Worm (Caenorhabditis elegans): Measurements from ENCODE around the gene W09D6.1.

W09D6.1 gene

ce11 chrIII:11090870-11091386 is 22.3 kb downstream of the W09D6.1 start (continued):
- TF ChIP-seq tbx-9 (tag; optimal IDR thresholded peaks at IDR 0.05; ENCODE audit: borderline replicate concordance) = no peak
- no peak for TF ChIP-seq ztf-18 (tag; optimal IDR thresholded peaks at IDR 0.05)
- peak; percentile 81 for TF ChIP-seq zfh-2 (GFP tag; conservative IDR thresholded peaks at IDR 0.05)
- TF ChIP-seq F10E7.11 (tag; optimal IDR thresholded peaks at IDR 0.05) = peak; percentile 90
- TF ChIP-seq sptf-2 (GFP tag; optimal IDR thresholded peaks at IDR 0.05) = peak; percentile 31
- peak; percentile 37 for TF ChIP-seq madf-8 (GFP tag; conservative IDR thresholded peaks at IDR 0.05)
- TF ChIP-seq B0035.1 (tag; optimal IDR thresholded peaks at IDR 0.05) = no peak
- TF ChIP-seq nhr-120 (GFP tag; IDR thresholded peaks at IDR 0.05) = no peak
- peak; percentile 5 for TF ChIP-seq F57A8.1 (GFP tag; optimal IDR thresholded peaks at IDR 0.05)
- TF ChIP-seq snpc-4 (GFP tag; optimal IDR thresholded peaks at IDR 0.05) = peak; percentile 95
- peak; percentile 93 to 99 (median 96) for TF ChIP-seq snpc-4 (tag; optimal IDR thresholded peaks at IDR 0.05)
- TF ChIP-seq dox-1 (GFP tag; IDR thresholded peaks at IDR 0.05) = peak; percentile 69
- TF ChIP-seq ceh-58 (GFP tag; IDR thresholded peaks at IDR 0.05) = 0 out of 2 replicates have a peak, but pooled peaks have one; percentile 52
- peak; percentile 53 for TF ChIP-seq fkh-3 (tag; optimal IDR thresholded peaks at IDR 0.05)
- TF ChIP-seq bed-1 (GFP tag; IDR thresholded peaks at IDR 0.05) = 0 out of 2 replicates have a peak, but pooled peaks have one; percentile 73
- peak; percentile 50 for TF ChIP-seq F33H1.4 (GFP tag; IDR thresholded peaks at IDR 0.05)
- TF ChIP-seq madf-3 (GFP tag; IDR thresholded peaks at IDR 0.05) = 0 out of 2 replicates have a peak, but pooled peaks have one; percentile 24
- TF ChIP-seq zim-3 (tag; optimal IDR thresholded peaks at IDR 0.05) = peak; percentile 26
- peak; percentile 86 for TF ChIP-seq F49E8.2 (tag; optimal IDR thresholded peaks at IDR 0.05; ENCODE audit: insufficient read depth)
- TF ChIP-seq unc-62 (GFP tag; optimal IDR thresholded peaks at IDR 0.05) = no peak
- TF ChIP-seq ceh-79 (tag; optimal IDR thresholded peaks at IDR 0.05) = peak; percentile 31
- peak; percentile 92 for TF ChIP-seq hmg-1.2 (GFP tag; IDR thresholded peaks at IDR 0.05)
- TF ChIP-seq ceh-91 (GFP tag; IDR thresholded peaks at IDR 0.05) = peak; percentile 37; the same call in 1 of the 2 replicates
- TF ChIP-seq T07F8.4 (tag; optimal IDR thresholded peaks at IDR 0.05) = no peak
- TF ChIP-seq tbp1 (GFP tag; optimal IDR thresholded peaks at IDR 0.05) = peak; percentile 78
- peak; percentile 77 for TF ChIP-seq athp-1 (tag; optimal IDR thresholded peaks at IDR 0.05)
- TF ChIP-seq hsf-1 (GFP tag; IDR thresholded peaks at IDR 0.05) = peak; percentile 88
- no peak for TF ChIP-seq hlh-12 (tag; optimal IDR thresholded peaks at IDR 0.05)
- no peak for TF ChIP-seq F55B11.4 (tag; optimal IDR thresholded peaks at IDR 0.05; ENCODE audit: borderline replicate concordance, insufficient read depth)
- no peak for TF ChIP-seq mel-28 (tag; optimal IDR thresholded peaks at IDR 0.05; ENCODE audit: borderline replicate concordance)
- peak; percentile 40 for TF ChIP-seq ZK185.1 (tag; optimal IDR thresholded peaks at IDR 0.05; ENCODE audit: poor library complexity, severe bottlenecking)
- peak; percentile 85 for TF ChIP-seq lin-26 (GFP tag; IDR thresholded peaks at IDR 0.05)
- TF ChIP-seq egl-44 (GFP tag; IDR thresholded peaks at IDR 0.05) = peak; percentile 66; the same call in 1 of the 2 replicates
- TF ChIP-seq mes-4 (tag; optimal IDR thresholded peaks at IDR 0.05) = peak; percentile 73
- TF ChIP-seq cebp-2 (GFP tag; IDR thresholded peaks at IDR 0.05) = 0 out of 2 replicates have a peak, but pooled peaks have one; percentile 66
- peak; percentile 61 for TF ChIP-seq lsl-1 (GFP tag; optimal IDR thresholded peaks at IDR 0.05)
- TF ChIP-seq ztf-22 (GFP tag; optimal IDR thresholded peaks at IDR 0.05) = peak; percentile 30
- TF ChIP-seq attf-3 (GFP tag; conservative IDR thresholded peaks at IDR 0.05) = peak; percentile 32; the same call in 1 of the 2 replicates
- peak; percentile 77 for TF ChIP-seq T26A5.8 (tag; optimal IDR thresholded peaks at IDR 0.05)
- peak; percentile 55; the same call in 1 of the 2 replicates for TF ChIP-seq aptf-2 (GFP tag; conservative IDR thresholded peaks at IDR 0.05)
- peak; percentile 61; the same call in 1 of the 2 replicates for TF ChIP-seq Y95B8A.8 (GFP tag; IDR thresholded peaks at IDR 0.05)
- TF ChIP-seq D2030.7 (GFP tag; IDR thresholded peaks at IDR 0.05) = peak; percentile 95
- no peak for TF ChIP-seq egl-18 (GFP tag; IDR thresholded peaks at IDR 0.05)
- TF ChIP-seq Y53G8AR.9 (GFP tag; conservative IDR thresholded peaks at IDR 0.05) = peak; percentile 86; the same call in 1 of the 2 replicates
- peak; percentile 86 for TF ChIP-seq nfyb-1 (GFP tag; IDR thresholded peaks at IDR 0.05)
- no peak for TF ChIP-seq sdz-38 (tag; optimal IDR thresholded peaks at IDR 0.05)
- no peak for TF ChIP-seq F39B2.1 (GFP tag; IDR thresholded peaks at IDR 0.05)
- peak; percentile 74 for TF ChIP-seq mcd-1 (GFP tag; IDR thresholded peaks at IDR 0.05)
